Worm (Caenorhabditis elegans): ENCODE results near the gene Y62E10A.23.
A peak's percentile ranks its signal among the peaks of the same experiment; 100 is the strongest.
"Not testable (repeated sequence)": the region's sequence is repeated elsewhere in the genome, so short reads cannot be mapped to it uniquely, and the experiment has no call there.

Y62E10A.23 gene

ce11 chrIV:13422200-13422599 is 36.1 kb downstream of the Y62E10A.23 start, which contains the start of gene nol-9:
nol-9 (plus strand) TSS chrIV:13422500.
- TF ChIP-seq hmg-11 (tag; optimal IDR thresholded peaks at IDR 0.05) (no peak), daf-12 (tag; optimal IDR thresholded peaks at IDR 0.05) (no peak), fkh-2 (tag; optimal IDR thresholded peaks at IDR 0.05) (no peak), ceh-28 (tag; optimal IDR thresholded peaks at IDR 0.05) (no peak), tbx-2 (tag; optimal IDR thresholded peaks at IDR 0.05) (no peak), nhr-67 (tag; optimal IDR thresholded peaks at IDR 0.05) (no peak), nhr-77 (tag; optimal IDR thresholded peaks at IDR 0.05) (no peak), ama-1 (optimal IDR thresholded peaks at IDR 0.05) (no peak), fos-1 (tag; optimal IDR thresholded peaks at IDR 0.05) (no peak), zag-1 (tag; optimal IDR thresholded peaks at IDR 0.05) (no peak), unc-39 (tag; optimal IDR thresholded peaks at IDR 0.05) (no peak), ceh-82 (tag; optimal IDR thresholded peaks at IDR 0.05) (no peak), lin-15B (tag; optimal IDR thresholded peaks at IDR 0.05) (no peak), nhr-11 (tag; optimal IDR thresholded peaks at IDR 0.05) (no peak)

- TF ChIP-seq lin-15B (tag; optimal IDR thresholded peaks at IDR 0.05) (no peak), fkh-2 (tag; optimal IDR thresholded peaks at IDR 0.05) (no peak), nhr-12 (tag; optimal IDR thresholded peaks at IDR 0.05) (no peak), elt-2 (tag; optimal IDR thresholded peaks at IDR 0.05) (no peak), egl-5 (tag; optimal IDR thresholded peaks at IDR 0.05) (no peak), ama-1 (optimal IDR thresholded peaks at IDR 0.05) (no peak), nhr-77 (tag; optimal IDR thresholded peaks at IDR 0.05) (no peak), ceh-28 (tag; optimal IDR thresholded peaks at IDR 0.05) (no peak), unc-39 (tag; optimal IDR thresholded peaks at IDR 0.05) (no peak), zag-1 (tag; optimal IDR thresholded peaks at IDR 0.05) (no peak), eor-1 (tag; optimal IDR thresholded peaks at IDR 0.05) (no peak), nhr-25 (tag; optimal IDR thresholded peaks at IDR 0.05) (no peak), mdl-1 (tag; optimal IDR thresholded peaks at IDR 0.05) (no peak), nhr-67 (tag; optimal IDR thresholded peaks at IDR 0.05) (no peak), ztf-4 (tag; optimal IDR thresholded peaks at IDR 0.05) (no peak), skn-1 (tag; optimal IDR thresholded peaks at IDR 0.05) (no peak), nhr-76 (tag; optimal IDR thresholded peaks at IDR 0.05) (no peak)
Observed at ce11 chrIV:13429240-13429639, 43.1 kb downstream of the Y62E10A.23 start, which contains the start of gene K09B11.4. K09B11.4 (plus strand) TSS chrIV:13429540.

- peak; percentile 65 for TF ChIP-seq snpc-4 (tag; optimal IDR thresholded peaks at IDR 0.05)
Observed at ce11 chrIV:13430137-13430536, 44.0 kb downstream of the Y62E10A.23 start.

- not testable (repeated sequence) for TF ChIP-seq ceh-82 (tag; optimal IDR thresholded peaks at IDR 0.05); fos-1 (tag; optimal IDR thresholded peaks at IDR 0.05); nhr-43 (tag; optimal IDR thresholded peaks at IDR 0.05; ENCODE audit: poor library complexity, severe bottlenecking)
Observed at ce11 chrIV:13433904-13434303, 47.8 kb downstream of the Y62E10A.23 start, which contains the start of gene K09B11.5. K09B11.5 (minus strand) TSS chrIV:13434004.
